Worm (Caenorhabditis elegans): Measurements from ENCODE around the gene Y48D7A.1.

- TF ChIP-seq pes-1 (GFP tag; IDR thresholded peaks at IDR 0.05), result no peak
- no peak for TF ChIP-seq F13C5.2 (tag; optimal IDR thresholded peaks at IDR 0.05)
- TF ChIP-seq scrt-1 (GFP tag; IDR thresholded peaks at IDR 0.05), result no peak
- no peak for TF ChIP-seq ets-7 (tag; optimal IDR thresholded peaks at IDR 0.05)
- no peak for TF ChIP-seq ama-1 (optimal IDR thresholded peaks at IDR 0.05)
- TF ChIP-seq ceh-36 (tag; optimal IDR thresholded peaks at IDR 0.05), result no peak
- no peak for TF ChIP-seq hnd-1 (tag; optimal IDR thresholded peaks at IDR 0.05)
- no peak for TF ChIP-seq hmbx-1 (tag; optimal IDR thresholded peaks at IDR 0.05)
- TF ChIP-seq hmg-4 (GFP tag; optimal IDR thresholded peaks at IDR 0.05), result no peak
- TF ChIP-seq ceh-13 (GFP tag; optimal IDR thresholded peaks at IDR 0.05), result no peak
Measured at ce11 chrX:3018505-3018996, 9.3 kb downstream of the Y48D7A.1 start, which contains the start of gene flp-18.

All from whole organism, early embryonic.